Worm (Caenorhabditis elegans): ENCODE data around the gene tbx-36.

tbx-36 gene

DNA sequence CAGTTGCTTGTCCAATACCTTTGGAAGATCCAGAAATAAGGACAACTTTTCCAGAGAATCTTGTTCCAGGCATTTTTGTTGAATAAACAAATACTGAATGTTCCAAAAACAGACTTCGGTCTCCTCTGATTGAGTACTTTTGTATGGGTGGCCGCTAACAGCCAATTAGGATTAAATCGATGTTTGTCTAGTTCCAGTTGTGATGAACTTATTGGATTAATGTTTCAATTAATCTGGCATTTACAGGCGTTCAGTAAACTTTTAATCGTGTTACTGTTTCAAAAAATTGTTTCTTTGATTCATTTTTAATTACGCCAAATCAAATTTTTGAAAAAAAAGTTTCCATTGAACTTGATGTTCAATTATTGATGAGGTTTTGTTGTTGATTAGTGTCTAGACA lies 8.1 kb upstream of the tbx-36 start, which contains the start of gene ZK829.1:
Gene ZK829.1 (minus strand): TSS at position 101 of the 400 bp plus-strand sequence.
- TF ChIP-seq zfp-2 (tag; optimal IDR thresholded peaks at IDR 0.05), result no peak
- no peak for TF ChIP-seq daf-12 (tag; optimal IDR thresholded peaks at IDR 0.05)
- TF ChIP-seq daf-19 (GFP tag; conservative IDR thresholded peaks at IDR 0.05), result no peak
- TF ChIP-seq unc-130 (GFP tag; optimal IDR thresholded peaks at IDR 0.05), result no peak
- no peak for TF ChIP-seq ama-1 (optimal IDR thresholded peaks at IDR 0.05)
- no peak for TF ChIP-seq vab-7 (GFP tag; IDR thresholded peaks at IDR 0.05)
- no peak for TF ChIP-seq F49E8.2 (tag; optimal IDR thresholded peaks at IDR 0.05; ENCODE audit: borderline replicate concordance)
- TF ChIP-seq F37D6.2 (tag; optimal IDR thresholded peaks at IDR 0.05), result no peak
- TF ChIP-seq R02D3.7 (tag; optimal IDR thresholded peaks at IDR 0.05), result no peak
- no peak for TF ChIP-seq zip-2 (tag; optimal IDR thresholded peaks at IDR 0.05)
- TF ChIP-seq dmd-6 (GFP tag; IDR thresholded peaks at IDR 0.05), result no peak
- no peak for TF ChIP-seq unc-62 (GFP tag; optimal IDR thresholded peaks at IDR 0.05 in 1 of 2)
- no peak for TF ChIP-seq unc-62 (tag; optimal IDR thresholded peaks at IDR 0.05)
- TF ChIP-seq Y48G9A.11 (GFP tag; IDR thresholded peaks at IDR 0.05), result no peak
- no peak for TF ChIP-seq spr-1 (tag; optimal IDR thresholded peaks at IDR 0.05)
- TF ChIP-seq ceh-62 (tag; optimal IDR thresholded peaks at IDR 0.05), result no peak
- no peak for TF ChIP-seq ceh-44 (GFP tag; IDR thresholded peaks at IDR 0.05)
- no peak for TF ChIP-seq F10B5.3 (tag; optimal IDR thresholded peaks at IDR 0.05)
- TF ChIP-seq egl-27 (tag; optimal IDR thresholded peaks at IDR 0.05), result no peak
- no peak for TF ChIP-seq zfp-3 (GFP tag; conservative IDR thresholded peaks at IDR 0.05)

DNA sequence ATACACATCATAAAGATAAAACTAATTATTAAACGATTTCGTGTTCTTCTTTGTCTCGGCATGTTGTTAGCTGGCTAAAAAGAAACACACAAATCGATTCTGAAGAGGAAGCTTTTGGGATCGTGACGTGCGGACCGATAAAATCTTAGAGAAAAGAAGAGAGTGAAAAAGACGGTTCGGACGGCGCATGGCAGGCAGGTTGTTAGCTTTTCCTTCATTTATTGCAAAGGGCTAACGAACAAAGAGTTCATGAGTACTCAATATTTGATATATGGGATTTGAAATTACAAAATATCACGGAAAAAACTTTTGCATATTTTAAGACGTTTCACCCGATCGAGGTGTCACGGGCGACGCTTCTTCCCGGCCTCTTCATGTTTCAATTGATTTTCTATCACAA lies 4.7 kb upstream of the tbx-36 start, which contains the start of gene ZK829.3:
Gene ZK829.3 (minus strand): TSS at position 101 of the 400 bp plus-strand sequence.
- TF ChIP-seq lir-3 (tag; optimal IDR thresholded peaks at IDR 0.05) (no peak), gei-8 (GFP tag; optimal IDR thresholded peaks at IDR 0.05) (no peak), ctbp-1 (GFP tag; IDR thresholded peaks at IDR 0.05) (no peak), mxl-2 (GFP tag; conservative IDR thresholded peaks at IDR 0.05) (no peak), saeg-2 (GFP tag; IDR thresholded peaks at IDR 0.05) (no peak), nhr-76 (tag; optimal IDR thresholded peaks at IDR 0.05) (no peak)

DNA sequence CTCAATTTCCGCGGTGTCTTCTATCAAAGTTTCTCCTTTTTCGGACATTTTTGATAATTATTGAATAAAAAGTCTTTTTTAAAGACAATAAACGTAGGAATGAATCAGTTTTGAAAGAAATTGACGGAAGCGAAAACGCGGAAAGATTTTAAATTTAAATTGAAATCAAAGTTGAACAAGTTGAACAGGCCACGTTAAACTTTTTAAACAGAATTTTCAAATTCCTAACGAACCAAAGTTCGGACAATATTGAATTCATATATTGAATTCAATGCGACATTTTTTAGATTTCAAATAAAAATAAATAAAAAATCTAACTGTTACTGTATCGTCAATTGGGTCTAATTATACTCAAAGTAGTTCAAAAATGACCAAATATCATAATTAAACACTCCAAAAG lies 653 bp upstream of the tbx-36 start, which contains the start of gene hdl-1:
Gene hdl-1 (minus strand): TSS at position 101 of the 400 bp plus-strand sequence.
- no peak for TF ChIP-seq nhr-11 (tag; optimal IDR thresholded peaks at IDR 0.05)
- no peak for TF ChIP-seq F37D6.2 (tag; optimal IDR thresholded peaks at IDR 0.05)
- TF ChIP-seq ama-1 (optimal IDR thresholded peaks at IDR 0.05), result no peak
- TF ChIP-seq dmd-8 (GFP tag; IDR thresholded peaks at IDR 0.05), result no peak
- TF ChIP-seq lin-1 (GFP tag; IDR thresholded peaks at IDR 0.05), result no peak
- no peak for TF ChIP-seq dmd-9 (GFP tag; IDR thresholded peaks at IDR 0.05)
- no peak for TF ChIP-seq T20F7.1 (GFP tag; optimal IDR thresholded peaks at IDR 0.05)
- no peak for TF ChIP-seq mes-2 (tag; optimal IDR thresholded peaks at IDR 0.05; ENCODE audit: poor library complexity, severe bottlenecking)
- TF ChIP-seq ceh-32 (tag; optimal IDR thresholded peaks at IDR 0.05; ENCODE audit: poor library complexity), result no peak
- no peak for TF ChIP-seq hlh-11 (tag; optimal IDR thresholded peaks at IDR 0.05)
- no peak for TF ChIP-seq nhr-42 (GFP tag; IDR thresholded peaks at IDR 0.05)
- TF ChIP-seq ceh-62 (tag; optimal IDR thresholded peaks at IDR 0.05), result no peak
- no peak for TF ChIP-seq snpc-4 (tag; optimal IDR thresholded peaks at IDR 0.05)
- TF ChIP-seq Y75B8A.6 (GFP tag; IDR thresholded peaks at IDR 0.05), result no peak
- TF ChIP-seq F26F4.8 (GFP tag; conservative IDR thresholded peaks at IDR 0.05), result no peak
- TF ChIP-seq spr-3 (GFP tag; optimal IDR thresholded peaks at IDR 0.05), result no peak
- no peak for TF ChIP-seq lin-13 (GFP tag; optimal IDR thresholded peaks at IDR 0.05)
- no peak for TF ChIP-seq fos-1 (tag; optimal IDR thresholded peaks at IDR 0.05)

All from whole organism, L4 larva.